Worm (Caenorhabditis elegans) whole organism, L4/young adult: ENCODE results near the gene M163.8.

ENCODE experiments used
- W03F9.2 ChIP-seq: fragments of 150-350 bp; optimal IDR thresholded peaks from 2 replicates; lab custom pipeline; 2014; ENCODE audit warnings: missing biosample characterization, missing genetic modification characterization
- dao-5 ChIP-seq: sonication (generic microtip); optimal IDR thresholded peaks from 2 replicates; lab custom pipeline; 2016; ENCODE audit warnings: missing genotype, missing genetic modification characterization, moderate library complexity, missing compliant biosample characterization
- him-1 ChIP-seq: sonication (generic microtip); optimal IDR thresholded peaks from 2 replicates; lab custom pipeline; 2016; ENCODE audit warnings: missing genotype, missing genetic modification reagents, missing genetic modification characterization, missing compliant biosample characterization

Gene M163.8

ce11 chrX:14534117-14534516 lies 49.2 kb downstream of the M163.8 start, which contains the start of gene T24C2.5:
TSS of gene T24C2.5 (plus strand) at chrX:14534417.
- no peak for TF ChIP-seq dao-5 (tag; lab: Kevin White, UChicago)
- TF ChIP-seq him-1 (tag; lab: Kevin White, UChicago) = no peak
- TF ChIP-seq W03F9.2 = no peak

ce11 chrX:14534596-14534995 lies 49.7 kb downstream of the M163.8 start:
- TF ChIP-seq dao-5 (tag; lab: Kevin White, UChicago) (no peak), W03F9.2 (no peak), him-1 (tag; lab: Kevin White, UChicago) (no peak)
